Worm (Caenorhabditis elegans) whole organism, L2 larva: ENCODE data around the gene ndub-3.

ENCODE experiments used
- Y55F3AM.14 ChIP-seq: fragments of 200-800 bp; sonication (Bioruptor generic); optimal IDR thresholded peaks from 2 replicates; lab custom pipeline; 2018; ENCODE audit warnings: mild to moderate bottlenecking, missing genetic modification characterization, missing compliant biosample characterization
- ZK546.5 ChIP-seq: sonication (generic microtip); optimal IDR thresholded peaks from 2 replicates; lab custom pipeline; 2017; ENCODE audit warnings: missing biosample characterization, missing genetic modification characterization
- alr-1 ChIP-seq: fragments of 150-350 bp; optimal IDR thresholded peaks from 2 replicates; lab custom pipeline; 2014; ENCODE audit warnings: missing biosample characterization, missing genetic modification characterization
- ama-1 ChIP-seq: fragments of 150-350 bp; optimal IDR thresholded peaks from 2 replicates; lab custom pipeline; 2018; ENCODE audit warnings: inconsistent platforms
- blmp-1 ChIP-seq: sonication (generic microtip); optimal IDR thresholded peaks from 2 replicates; lab custom pipeline; 2017; ENCODE audit warnings: missing genetic modification characterization, mild to moderate bottlenecking, missing compliant biosample characterization, antibody characterized with exemption, moderate library complexity; ENCODE audit not compliant: insufficient read depth
- ceh-16 ChIP-seq: fragments of 150-350 bp; optimal IDR thresholded peaks from 2 replicates; lab custom pipeline; 2014; ENCODE audit warnings: missing biosample characterization, missing genetic modification characterization
- ceh-82 ChIP-seq: fragments of 150-350 bp; optimal IDR thresholded peaks from 2 replicates; lab custom pipeline; 2014; ENCODE audit warnings: missing biosample characterization, missing genetic modification characterization
- dmd-4 ChIP-seq: sonication (generic microtip); optimal IDR thresholded peaks from 2 replicates; lab custom pipeline; 2017; ENCODE audit warnings: missing biosample characterization, missing genetic modification characterization
- egl-27 ChIP-seq: sonication (generic microtip); optimal IDR thresholded peaks from 3 replicates; lab custom pipeline; 2017; ENCODE audit warnings: missing biosample characterization, missing genetic modification reagents, missing genetic modification characterization
- elt-1 ChIP-seq: fragments of 150-350 bp; optimal IDR thresholded peaks from 2 replicates; lab custom pipeline; 2014; ENCODE audit warnings: missing biosample characterization, missing genetic modification characterization
- elt-3 ChIP-seq: sonication (generic microtip); optimal IDR thresholded peaks from 2 replicates; lab custom pipeline; 2017; ENCODE audit warnings: missing biosample characterization, missing genetic modification characterization
- lin-11 ChIP-seq: fragments of 150-350 bp; sonication (generic microtip); optimal IDR thresholded peaks from 2 replicates; lab custom pipeline; 2014; ENCODE audit warnings: missing biosample characterization, missing genetic modification characterization, inconsistent platforms, mixed read lengths
- lin-13 ChIP-seq: fragments of 150-350 bp; optimal IDR thresholded peaks from 2 replicates; lab custom pipeline; 2014; ENCODE audit warnings: missing biosample characterization, missing genetic modification reagents, missing genetic modification characterization
- lin-39 ChIP-seq: fragments of 150-350 bp; optimal IDR thresholded peaks from 2 replicates; lab custom pipeline; 2014; ENCODE audit warnings: missing biosample characterization, missing genetic modification reagents, missing genetic modification characterization
- lsy-2 ChIP-seq, 2 experiments: fragments of 150-350 bp in 1 of 2; sonication (generic microtip) in 1 of 2; optimal IDR thresholded peaks; 2 replicates each; lab custom pipeline; 2014 to 2017; ENCODE audit warnings: missing biosample characterization in 2 of 2, missing genetic modification characterization in 2 of 2
- mbf-1 ChIP-seq: sonication (generic microtip); optimal IDR thresholded peaks from 2 replicates; lab custom pipeline; 2017; ENCODE audit warnings: missing biosample characterization, missing genetic modification characterization
- mdl-1 ChIP-seq, 2 experiments: fragments of 150-350 bp in 1 of 2; sonication (generic microtip) in 1 of 2; optimal IDR thresholded peaks; 2 replicates each; lab custom pipeline; 2017; ENCODE audit warnings: missing biosample characterization in 2 of 2, missing genetic modification characterization in 2 of 2
- nhr-10 ChIP-seq: sonication (generic microtip); optimal IDR thresholded peaks from 2 replicates; lab custom pipeline; 2017; ENCODE audit warnings: missing biosample characterization, missing genetic modification characterization
- nhr-11 ChIP-seq: fragments of 150-350 bp; optimal IDR thresholded peaks from 2 replicates; lab custom pipeline; 2014; ENCODE audit warnings: missing biosample characterization, missing genetic modification characterization
- nhr-129 ChIP-seq: fragments of 150-350 bp; optimal IDR thresholded peaks from 2 replicates; lab custom pipeline; 2014; ENCODE audit warnings: missing biosample characterization, missing genetic modification characterization
- nhr-21 ChIP-seq: fragments of 150-350 bp; optimal IDR thresholded peaks from 2 replicates; lab custom pipeline; 2014; ENCODE audit warnings: missing biosample characterization, missing genetic modification characterization
- nhr-237 ChIP-seq: fragments of 150-350 bp; optimal IDR thresholded peaks from 2 replicates; lab custom pipeline; 2014; ENCODE audit warnings: missing biosample characterization, missing genetic modification characterization
- nhr-25 ChIP-seq: fragments of 150-350 bp; sonication (generic microtip); optimal IDR thresholded peaks from 3 replicates; lab custom pipeline; 2014; ENCODE audit warnings: missing biosample characterization, missing genetic modification characterization
- nhr-77 ChIP-seq: fragments of 150-350 bp; optimal IDR thresholded peaks from 2 replicates; lab custom pipeline; 2014; ENCODE audit warnings: missing biosample characterization, missing genetic modification characterization
- sem-4 ChIP-seq: fragments of 150-350 bp; optimal IDR thresholded peaks from 2 replicates; lab custom pipeline; 2014; ENCODE audit warnings: missing biosample characterization, missing genetic modification reagents, missing genetic modification characterization
- skn-1 ChIP-seq: sonication (generic microtip); optimal IDR thresholded peaks from 2 replicates; lab custom pipeline; 2017; ENCODE audit warnings: missing biosample characterization, missing genetic modification characterization
- sma-9 ChIP-seq, 2 experiments: fragments of 150-350 bp in 1 of 2; sonication (generic microtip) in 1 of 2; optimal IDR thresholded peaks; 2 replicates each; lab custom pipeline; 2014 to 2016; ENCODE audit warnings: missing genetic modification characterization in 2 of 2, mild to moderate bottlenecking in 1 of 2, missing biosample characterization in 1 of 2, missing compliant biosample characterization in 1 of 2, missing genetic modification reagents in 1 of 2, moderate library complexity in 1 of 2
- snpc-4 ChIP-seq: fragments of 150-350 bp; optimal IDR thresholded peaks from 2 replicates; lab custom pipeline; 2014; ENCODE audit warnings: missing biosample characterization, missing genetic modification characterization
- unc-39 ChIP-seq: fragments of 150-350 bp; optimal IDR thresholded peaks from 2 replicates; lab custom pipeline; 2014; ENCODE audit warnings: missing biosample characterization, missing genetic modification characterization
- unc-55 ChIP-seq: fragments of 150-350 bp; sonication (generic microtip); optimal IDR thresholded peaks from 3 replicates; lab custom pipeline; 2014; ENCODE audit warnings: missing biosample characterization, missing genetic modification reagents, missing genetic modification characterization
- unc-62 ChIP-seq: fragments of 150-350 bp; optimal IDR thresholded peaks from 2 replicates; lab custom pipeline; 2014; ENCODE audit warnings: missing biosample characterization, missing genetic modification reagents, missing genetic modification characterization
- ztf-1 ChIP-seq: fragments of 200-800 bp; sonication (Bioruptor generic); conservative IDR thresholded peaks from 2 replicates; pipeline ENCODE4 v1.3.6; 2022; ENCODE audit warnings: missing genetic modification characterization, missing compliant biosample characterization
- ztf-11 ChIP-seq: sonication (generic microtip); optimal IDR thresholded peaks from 2 replicates; lab custom pipeline; 2017; ENCODE audit warnings: missing biosample characterization, missing genetic modification characterization
- ztf-4 ChIP-seq: fragments of 150-350 bp; optimal IDR thresholded peaks from 2 replicates; lab custom pipeline; 2014; ENCODE audit warnings: missing biosample characterization, missing genetic modification characterization

ndub-3 gene

DNA sequence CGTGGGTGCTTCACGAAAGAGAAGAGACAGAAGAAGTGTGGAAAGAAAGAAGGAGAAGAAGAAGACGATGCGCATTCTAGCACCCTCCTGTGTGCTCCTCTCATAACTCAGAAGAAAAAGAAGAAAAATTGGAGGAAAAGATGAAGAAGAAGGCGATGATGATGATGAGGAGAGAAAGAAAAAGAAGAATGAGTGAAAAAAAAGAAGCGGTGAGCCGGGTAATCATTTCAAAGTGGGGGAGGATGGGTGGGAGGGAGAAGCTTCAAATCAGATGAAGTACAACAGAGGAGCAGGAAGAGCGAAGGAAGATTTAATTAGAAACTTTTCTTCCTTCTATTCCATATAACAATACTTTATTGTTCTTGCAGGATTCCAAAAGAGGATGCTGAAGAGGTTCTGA is 46.0 kb upstream of the ndub-3 start:
- TF ChIP-seq nhr-129 (tag; lab: Kevin White, UChicago): peak; percentile 23
- TF ChIP-seq nhr-21 (tag; lab: Kevin White, UChicago): no peak
- no peak for TF ChIP-seq ztf-4 (tag; lab: Kevin White, UChicago)
- no peak for TF ChIP-seq elt-3 (tag; lab: Kevin White, UChicago)
- no peak for TF ChIP-seq dmd-4 (tag; lab: Kevin White, UChicago)
- TF ChIP-seq unc-55 (GFP tag; lab: Kevin White, UChicago): peak; percentile 71

- TF ChIP-seq nhr-21 (tag; lab: Kevin White, UChicago): peak; percentile 41
- TF ChIP-seq skn-1 (tag; lab: Kevin White, UChicago): no peak
- TF ChIP-seq lsy-2 (tag; optimal IDR thresholded peaks at IDR 0.05; lab: Kevin White, UChicago): peak in 1 of 2 experiments; percentile 12
- TF ChIP-seq Y55F3AM.14 (GFP tag; lab: Kevin White, UChicago): peak; percentile 4
Measured at ce11 chrII:9009976-9010702, 45.4 kb upstream of the ndub-3 start.

DNA sequence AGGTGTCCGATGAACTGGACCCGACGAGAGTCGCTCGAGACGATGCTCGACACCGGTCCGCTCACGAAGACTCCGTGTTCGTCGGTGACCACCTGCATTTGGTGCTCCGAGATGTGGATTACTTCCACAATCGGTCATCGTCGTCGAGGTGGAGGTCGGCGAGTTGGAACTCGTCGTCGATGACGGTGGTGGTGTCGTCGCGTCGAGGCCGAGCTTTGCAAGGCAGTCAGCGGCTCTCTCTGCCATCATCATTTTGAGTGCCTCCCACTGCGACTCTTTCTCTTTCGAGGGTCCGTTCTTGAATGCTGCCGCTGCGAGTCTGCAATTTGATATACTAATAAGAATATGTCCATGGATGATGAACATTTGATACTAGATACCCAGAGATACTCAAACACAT is 43.1 kb upstream of the ndub-3 start:
- TF ChIP-seq lin-11 (tag; lab: Kevin White, UChicago) (no peak), mbf-1 (no peak), unc-39 (tag; lab: Kevin White, UChicago) (no peak), ztf-1 (no peak), lin-13 (GFP tag; lab: Kevin White, UChicago) (no peak), sma-9 (GFP tag; optimal IDR thresholded peaks at IDR 0.05; lab: Kevin White, UChicago) (no peak), sma-9 (tag; optimal IDR thresholded peaks at IDR 0.05; lab: Kevin White, UChicago) (no peak), snpc-4 (tag; lab: Kevin White, UChicago) (no peak), sem-4 (tag; lab: Kevin White, UChicago) (no peak), nhr-77 (no peak), nhr-10 (tag; lab: Kevin White, UChicago) (no peak), skn-1 (tag; lab: Kevin White, UChicago) (no peak), ceh-82 (tag; lab: Kevin White, UChicago) (no peak), elt-1 (no peak), egl-27 (tag; lab: Kevin White, UChicago) (no peak), ceh-16 (tag; lab: Kevin White, UChicago) (no peak), alr-1 (no peak), Y55F3AM.14 (GFP tag; lab: Kevin White, UChicago) (no peak), lin-39 (no peak)
- TF ChIP-seq, all 48 proteins: peak for 0

DNA sequence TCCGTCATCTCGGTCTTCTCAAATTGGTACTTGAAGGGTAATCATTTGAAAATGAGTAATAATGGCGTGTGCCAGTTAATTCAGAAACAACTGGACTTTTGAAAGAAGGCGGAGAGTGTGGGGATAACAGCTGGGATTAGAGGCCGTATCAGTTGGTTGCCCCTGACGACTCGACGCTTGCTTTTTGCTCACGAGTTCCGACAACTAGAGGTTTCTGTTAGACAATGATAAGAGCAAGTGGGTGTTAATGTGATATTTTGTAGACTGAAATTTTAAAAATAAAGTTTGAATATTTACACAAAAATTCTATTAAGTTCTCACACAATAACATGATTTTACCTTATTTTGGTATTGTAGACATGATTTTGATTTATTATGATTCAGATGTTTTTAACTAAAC is 40.4 kb upstream of the ndub-3 start, which contains the start of gene F44G4.7:
TSS of gene F44G4.7 (minus strand) at position 101 of the 400 bp plus-strand sequence.
- TF ChIP-seq mdl-1 (tag; optimal IDR thresholded peaks at IDR 0.05; lab: Kevin White, UChicago) (no peak), ztf-11 (tag; lab: Kevin White, UChicago) (no peak), lsy-2 (tag; optimal IDR thresholded peaks at IDR 0.05; lab: Kevin White, UChicago) (no peak), egl-27 (tag; lab: Kevin White, UChicago) (no peak), mbf-1 (no peak), nhr-10 (tag; lab: Kevin White, UChicago) (no peak), alr-1 (no peak), skn-1 (tag; lab: Kevin White, UChicago) (no peak), ceh-82 (tag; lab: Kevin White, UChicago) (no peak), ztf-4 (tag; lab: Kevin White, UChicago) (no peak), Y55F3AM.14 (GFP tag; lab: Kevin White, UChicago) (no peak)

DNA sequence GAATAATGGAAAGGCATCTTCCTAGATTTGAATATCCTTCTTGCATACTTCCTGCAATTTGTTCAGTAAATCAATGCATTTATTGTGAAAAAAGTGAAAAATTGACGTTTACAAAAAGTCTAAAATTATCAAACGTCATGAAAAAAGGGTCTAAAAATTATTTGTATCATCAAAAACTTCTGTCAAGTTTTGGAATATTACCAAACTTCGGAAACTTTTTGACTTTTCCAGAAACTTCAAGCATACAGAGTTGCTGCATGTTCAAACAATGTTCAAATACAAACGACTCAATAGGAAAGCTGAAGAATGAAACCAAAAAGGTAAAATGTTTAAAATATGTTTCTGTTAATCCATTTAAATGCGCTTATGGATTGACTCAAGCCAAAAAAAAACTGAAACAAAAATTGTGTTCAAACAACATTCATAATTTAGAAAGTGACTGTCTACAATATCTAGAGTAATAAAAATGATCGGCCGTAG is 37.1 kb upstream of the ndub-3 start, which contains the start of gene F44G4.6:
TSS of gene F44G4.6 (minus strand) at position 51 of the 480 bp plus-strand sequence.
- no peak for TF ChIP-seq ZK546.5 (tag; lab: Kevin White, UChicago)
- TF ChIP-seq nhr-11 (tag; lab: Kevin White, UChicago): no peak
- TF ChIP-seq ceh-82 (tag; lab: Kevin White, UChicago): no peak
- TF ChIP-seq ceh-16 (tag; lab: Kevin White, UChicago): no peak
- no peak for TF ChIP-seq ama-1 (lab: Kevin White, UChicago)
- TF ChIP-seq sma-9 (GFP tag; optimal IDR thresholded peaks at IDR 0.05; lab: Kevin White, UChicago): no peak
- no peak for TF ChIP-seq sma-9 (tag; optimal IDR thresholded peaks at IDR 0.05; lab: Kevin White, UChicago)
- TF ChIP-seq nhr-25 (tag; lab: Kevin White, UChicago): no peak
- TF ChIP-seq elt-3 (tag; lab: Kevin White, UChicago): no peak
- no peak for TF ChIP-seq nhr-237
- no peak for TF ChIP-seq nhr-21 (tag; lab: Kevin White, UChicago)
- no peak for TF ChIP-seq nhr-77
- no peak for TF ChIP-seq mbf-1
- TF ChIP-seq mdl-1 (tag; optimal IDR thresholded peaks at IDR 0.05; lab: Kevin White, UChicago): no peak
- TF ChIP-seq dmd-4 (tag; lab: Kevin White, UChicago): no peak
- no peak for TF ChIP-seq unc-55 (GFP tag; lab: Kevin White, UChicago)
- TF ChIP-seq alr-1: no peak
- no peak for TF ChIP-seq unc-62
- no peak for TF ChIP-seq ztf-11 (tag; lab: Kevin White, UChicago)
- no peak for TF ChIP-seq elt-1
- no peak for TF ChIP-seq blmp-1 (tag; lab: Kevin White, UChicago)
